Fruit fly (Drosophila melanogaster): ENCODE data around the gene alpha4GT1.
A peak's percentile ranks its signal among the peaks of the same experiment; 100 is the strongest.

The alpha4GT1 gene

dm6 chr2L:3041918-3042615 is 19.1 kb upstream of the alpha4GT1 start, which contains the start of gene CG17261 (continued):
- TF ChIP-seq Stat92E (GFP tag; optimal IDR thresholded peaks at IDR 0.05) (no peak), pan (optimal IDR thresholded peaks at IDR 0.05) (no peak), pan (GFP tag; optimal IDR thresholded peaks at IDR 0.05 in 1 of 2, IDR thresholded peaks at IDR 0.05 in 1 of 2) (peak in 1 of 2 experiments; percentile 31), prd (optimal IDR thresholded peaks at IDR 0.05) (no peak), prd (GFP tag; IDR thresholded peaks at IDR 0.05) (0 out of 3 replicates have a peak, but pooled peaks have one; percentile 28), CG16815 (GFP tag; optimal IDR thresholded peaks at IDR 0.05) (no peak), slou (GFP tag; optimal IDR thresholded peaks at IDR 0.05) (no peak), cato (GFP tag; optimal IDR thresholded peaks at IDR 0.05; ENCODE audit: borderline replicate concordance) (no peak), CG12769 (tag; optimal IDR thresholded peaks at IDR 0.05) (peak; percentile 70), tap (tag; optimal IDR thresholded peaks at IDR 0.05) (no peak), CG12659 (GFP tag; optimal IDR thresholded peaks at IDR 0.05) (peak; percentile 45), CG18599 (GFP tag; optimal IDR thresholded peaks at IDR 0.05) (peak; percentile 84), Sox100B (GFP tag; optimal IDR thresholded peaks at IDR 0.05) (no peak), ssp (GFP tag; IDR thresholded peaks at IDR 0.05) (0 out of 2 replicates have a peak, but pooled peaks have one; percentile 18), CG8359 (GFP tag; optimal IDR thresholded peaks at IDR 0.05; ENCODE audit: borderline replicate concordance) (no peak), org-1 (GFP tag; optimal IDR thresholded peaks at IDR 0.05) (peak; percentile 4), CG17385 (GFP tag; optimal IDR thresholded peaks at IDR 0.05) (peak; percentile 44), CG31365 (tag; optimal IDR thresholded peaks at IDR 0.05) (no peak), CG17361 (GFP tag; IDR thresholded peaks at IDR 0.05) (0 out of 3 replicates have a peak, but pooled peaks have one; percentile 8)

dm6 chr2L:3039774-3040173 is 16.8 kb upstream of the alpha4GT1 start, which contains the start of the genes cnir and CG17221:
cnir (minus strand) TSS chr2L:3039812.
CG17221 (plus strand) TSS chr2L:3039976.
- no peak for TF ChIP-seq ATbp (GFP tag; optimal IDR thresholded peaks at IDR 0.05)
- peak; percentile 54 for TF ChIP-seq CG12942 (GFP tag; optimal IDR thresholded peaks at IDR 0.05)
- peak; percentile 46 for TF ChIP-seq CG3995 (GFP tag; optimal IDR thresholded peaks at IDR 0.05)
- TF ChIP-seq CG2120 (GFP tag; optimal IDR thresholded peaks at IDR 0.05): peak; percentile 87
- TF ChIP-seq unpg (GFP tag; optimal IDR thresholded peaks at IDR 0.05): peak; percentile 70
- TF ChIP-seq crol (GFP tag; IDR thresholded peaks at IDR 0.05): no peak
- peak; percentile 51 for TF ChIP-seq repo (GFP tag; optimal IDR thresholded peaks at IDR 0.05)
- TF ChIP-seq al (GFP tag; IDR thresholded peaks at IDR 0.05): no peak
- TF ChIP-seq CG17568 (GFP tag; optimal IDR thresholded peaks at IDR 0.05): no peak
- TF ChIP-seq sim (GFP tag; IDR thresholded peaks at IDR 0.05): no peak
- no peak for TF ChIP-seq br (optimal IDR thresholded peaks at IDR 0.05)
- TF ChIP-seq CG9817 (tag; optimal IDR thresholded peaks at IDR 0.05): peak; percentile 72
- no peak for TF ChIP-seq aop (GFP tag; IDR thresholded peaks at IDR 0.05)
- no peak for TF ChIP-seq CG3407 (GFP tag; optimal IDR thresholded peaks at IDR 0.05)
- peak; percentile 22 for TF ChIP-seq CG31365 (tag; optimal IDR thresholded peaks at IDR 0.05)
- peak; percentile 46 for TF ChIP-seq Mes4 (GFP tag; optimal IDR thresholded peaks at IDR 0.05)
- peak; percentile 72 for TF ChIP-seq pzg (GFP tag; optimal IDR thresholded peaks at IDR 0.05)
- no peak for TF ChIP-seq zfh1 (GFP tag; IDR thresholded peaks at IDR 0.05)
- no peak for TF ChIP-seq ci (GFP tag; IDR thresholded peaks at IDR 0.05)
- TF ChIP-seq kni (GFP tag; optimal IDR thresholded peaks at IDR 0.05): peak; percentile 60
- TF ChIP-seq odd (GFP tag; optimal IDR thresholded peaks at IDR 0.05): no peak
- no peak for TF ChIP-seq Hey (tag; optimal IDR thresholded peaks at IDR 0.05)
- peak; percentile 43 for TF ChIP-seq CG5245 (GFP tag; optimal IDR thresholded peaks at IDR 0.05)
- TF ChIP-seq gfzf (GFP tag; optimal IDR thresholded peaks at IDR 0.05): peak; percentile 75
- no peak for TF ChIP-seq D19B (GFP tag; optimal IDR thresholded peaks at IDR 0.05)
- peak; percentile 16 for TF ChIP-seq CG8290 (GFP tag; optimal IDR thresholded peaks at IDR 0.05)
- peak in 1 of 2 experiments; percentile 63 for TF ChIP-seq CG8290 (tag; optimal IDR thresholded peaks at IDR 0.05)
- TF ChIP-seq CG1832 (GFP tag; optimal IDR thresholded peaks at IDR 0.05): no peak
- TF ChIP-seq pita (GFP tag; optimal IDR thresholded peaks at IDR 0.05): no peak
- peak; percentile 70 for TF ChIP-seq CG17385 (GFP tag; optimal IDR thresholded peaks at IDR 0.05)
- TF ChIP-seq cato (GFP tag; optimal IDR thresholded peaks at IDR 0.05; ENCODE audit: borderline replicate concordance): peak; percentile 30
- no peak for TF ChIP-seq z (GFP tag; IDR thresholded peaks at IDR 0.05)
- peak; percentile 73 for TF ChIP-seq CG15514 (GFP tag; optimal IDR thresholded peaks at IDR 0.05)

Data from whole organism, embryonic.